Comparison of ENCODE assay signal across 1 fruit fly cellular context in genomic region chr2L:19342018-19342417, dm6.
TF ChIP-seq lines count a peak whose summit lies in the region.

No protein-coding gene starts in this region.

TF ChIP-seq in whole organism, embryonic, 481 proteins besides CTCF, POLR2A, EP300 and RAD21 (continued from another document):
- TF ChIP-seq insv (GFP tag; optimal IDR thresholded peaks at IDR 0.05; lab: Kevin White, UChicago): no peak
- no peak for TF ChIP-seq dimm (GFP tag; IDR thresholded peaks at IDR 0.05; lab: Robert Waterston, UW)
- no peak for TF ChIP-seq zen (tag; optimal IDR thresholded peaks at IDR 0.05; lab: Kevin White, UChicago)
- peak; percentile 5 to 59 for TF ChIP-seq chif (GFP tag; optimal IDR thresholded peaks at IDR 0.05; lab: Kevin White, UChicago)
- no peak for TF ChIP-seq Sry-δ (GFP tag; optimal IDR thresholded peaks at IDR 0.05; lab: Kevin White, UChicago)
- TF ChIP-seq CG31224 (GFP tag; IDR thresholded peaks at IDR 0.05; lab: Robert Waterston, UW): no peak
- no peak for TF ChIP-seq Abd-B (GFP tag; optimal IDR thresholded peaks at IDR 0.05; lab: Kevin White, UChicago)
- TF ChIP-seq gcm2 (GFP tag; optimal IDR thresholded peaks at IDR 0.05; lab: Kevin White, UChicago): no peak
- TF ChIP-seq CG4282 (GFP tag; optimal IDR thresholded peaks at IDR 0.05; lab: Kevin White, UChicago): no peak
- peak; percentile 50; the same call in 1 of the 2 replicates for TF ChIP-seq CG10959 (GFP tag; IDR thresholded peaks at IDR 0.05; lab: Robert Waterston, UW)
- TF ChIP-seq vvl (GFP tag; IDR thresholded peaks at IDR 0.05; lab: Robert Waterston, UW): peak; percentile 72
- peak; percentile 33 for TF ChIP-seq CG1602 (GFP tag; optimal IDR thresholded peaks at IDR 0.05; lab: Kevin White, UChicago)
- 0 out of 3 replicates have a peak, but pooled peaks have one; percentile 51 for TF ChIP-seq otp (GFP tag; IDR thresholded peaks at IDR 0.05; lab: Robert Waterston, UW)
- no peak for TF ChIP-seq tll (GFP tag; optimal IDR thresholded peaks at IDR 0.05; lab: Kevin White, UChicago)
- TF ChIP-seq Nf-YB (GFP tag; optimal IDR thresholded peaks at IDR 0.05; lab: Kevin White, UChicago): no peak
- TF ChIP-seq Kr (GFP tag; optimal IDR thresholded peaks at IDR 0.05; lab: Kevin White, UChicago): no peak
- TF ChIP-seq CG2202 (tag; optimal IDR thresholded peaks at IDR 0.05; lab: Kevin White, UChicago): peak; percentile 51
- no peak for TF ChIP-seq kay (GFP tag; optimal IDR thresholded peaks at IDR 0.05; lab: Kevin White, UChicago)
- no peak for TF ChIP-seq tx (GFP tag; optimal IDR thresholded peaks at IDR 0.05; lab: Kevin White, UChicago)
- TF ChIP-seq TFAM (GFP tag; optimal IDR thresholded peaks at IDR 0.05; lab: Kevin White, UChicago): no peak
- no peak for TF ChIP-seq ssp (GFP tag; IDR thresholded peaks at IDR 0.05; lab: Robert Waterston, UW)
- TF ChIP-seq fru (optimal IDR thresholded peaks at IDR 0.05; lab: Kevin White, UChicago): no peak
- TF ChIP-seq CG1024 (GFP tag; IDR thresholded peaks at IDR 0.05; lab: Robert Waterston, UW): 0 out of 2 replicates have a peak, but pooled peaks have one; percentile 16
- TF ChIP-seq YL-1 (GFP tag; optimal IDR thresholded peaks at IDR 0.05; lab: Kevin White, UChicago): no peak
- TF ChIP-seq bowl (GFP tag; IDR thresholded peaks at IDR 0.05; lab: Robert Waterston, UW): no peak
- no peak for TF ChIP-seq crol (GFP tag; IDR thresholded peaks at IDR 0.05; lab: Robert Waterston, UW)
- TF ChIP-seq CG10543 (GFP tag; optimal IDR thresholded peaks at IDR 0.05; lab: Kevin White, UChicago): no peak
- TF ChIP-seq Six4 (GFP tag; optimal IDR thresholded peaks at IDR 0.05; lab: Kevin White, UChicago): peak; percentile 46
- peak; percentile 3 for TF ChIP-seq lab (GFP tag; optimal IDR thresholded peaks at IDR 0.05; lab: Kevin White, UChicago)
- TF ChIP-seq Vsx1 (GFP tag; optimal IDR thresholded peaks at IDR 0.05; lab: Kevin White, UChicago): no peak
- TF ChIP-seq Jarid2 (GFP tag; optimal IDR thresholded peaks at IDR 0.05; lab: Kevin White, UChicago): no peak
- no peak for TF ChIP-seq ems (GFP tag; optimal IDR thresholded peaks at IDR 0.05; lab: Kevin White, UChicago)
- no peak for TF ChIP-seq CG13775 (GFP tag; optimal IDR thresholded peaks at IDR 0.05; lab: Kevin White, UChicago)
- peak; percentile 13; the same call in 1 of the 3 replicates for TF ChIP-seq CG7357 (GFP tag; IDR thresholded peaks at IDR 0.05; lab: Robert Waterston, UW)
- no peak for TF ChIP-seq CG17385 (GFP tag; optimal IDR thresholded peaks at IDR 0.05; lab: Kevin White, UChicago)
- peak; percentile 67 for TF ChIP-seq gsb-n (tag; optimal IDR thresholded peaks at IDR 0.05; lab: Kevin White, UChicago)
- no peak for TF ChIP-seq Dip3 (GFP tag; optimal IDR thresholded peaks at IDR 0.05; lab: Kevin White, UChicago)
- TF ChIP-seq Spps (tag; optimal IDR thresholded peaks at IDR 0.05; lab: Kevin White, UChicago): peak; percentile 55
- no peak for TF ChIP-seq Dp (GFP tag; optimal IDR thresholded peaks at IDR 0.05; lab: Kevin White, UChicago)
- TF ChIP-seq tup (GFP tag; optimal IDR thresholded peaks at IDR 0.05; lab: Kevin White, UChicago): no peak
- TF ChIP-seq CG6765 (GFP tag; optimal IDR thresholded peaks at IDR 0.05; lab: Kevin White, UChicago): no peak
- TF ChIP-seq Gsc (GFP tag; IDR thresholded peaks at IDR 0.05; lab: Robert Waterston, UW): no peak
- peak; percentile 4 for TF ChIP-seq Atf3 (GFP tag; optimal IDR thresholded peaks at IDR 0.05; lab: Kevin White, UChicago)
- no peak for TF ChIP-seq CG17912 (GFP tag; optimal IDR thresholded peaks at IDR 0.05; lab: Kevin White, UChicago)
- no peak for TF ChIP-seq Gug (GFP tag; IDR thresholded peaks at IDR 0.05; lab: Robert Waterston, UW)
- no peak for TF ChIP-seq Dad (GFP tag; optimal IDR thresholded peaks at IDR 0.05; lab: Kevin White, UChicago)
- TF ChIP-seq Med (GFP tag; lab: Kevin White, UChicago): peak; percentile 67
- TF ChIP-seq CG2116 (GFP tag; optimal IDR thresholded peaks at IDR 0.05; lab: Kevin White, UChicago): no peak
- TF ChIP-seq CG11085 (GFP tag; IDR thresholded peaks at IDR 0.05; lab: Robert Waterston, UW): no peak
- no peak for TF ChIP-seq dm (GFP tag; optimal IDR thresholded peaks at IDR 0.05; lab: Kevin White, UChicago)
- TF ChIP-seq hth (optimal IDR thresholded peaks at IDR 0.05; lab: Kevin White, UChicago): no peak
- TF ChIP-seq CG4820 (GFP tag; optimal IDR thresholded peaks at IDR 0.05; lab: Kevin White, UChicago): peak; percentile 8
- TF ChIP-seq Atf-2 (GFP tag; optimal IDR thresholded peaks at IDR 0.05; lab: Kevin White, UChicago): peak; percentile 28
- 0 out of 2 replicates have a peak, but pooled peaks have one; percentile 13 for TF ChIP-seq esg (GFP tag; conservative IDR thresholded peaks at IDR 0.05; lab: Robert Waterston, UW)
- peak; percentile 70 for TF ChIP-seq CG4424 (GFP tag; optimal IDR thresholded peaks at IDR 0.05; lab: Kevin White, UChicago)
- TF ChIP-seq unpg (GFP tag; optimal IDR thresholded peaks at IDR 0.05; lab: Kevin White, UChicago): peak; percentile 68
- TF ChIP-seq phol (tag; optimal IDR thresholded peaks at IDR 0.05; lab: Kevin White, UChicago): peak; percentile 68
- TF ChIP-seq Mrtf (GFP tag; IDR thresholded peaks at IDR 0.05; lab: Robert Waterston, UW): no peak
- no peak for TF ChIP-seq CG14441 (GFP tag; IDR thresholded peaks at IDR 0.05; lab: Robert Waterston, UW)
- peak; percentile 84 for TF ChIP-seq CG11504 (tag; optimal IDR thresholded peaks at IDR 0.05; lab: Kevin White, UChicago)
- TF ChIP-seq Trl (optimal IDR thresholded peaks at IDR 0.05; lab: Kevin White, UChicago): no peak
- TF ChIP-seq Trl (GFP tag; optimal IDR thresholded peaks at IDR 0.05; lab: Kevin White, UChicago): no peak
- no peak for TF ChIP-seq Deaf1 (tag; optimal IDR thresholded peaks at IDR 0.05; lab: Kevin White, UChicago)
- no peak for TF ChIP-seq so (GFP tag; IDR thresholded peaks at IDR 0.05; lab: Robert Waterston, UW)
- no peak for TF ChIP-seq zfh2 (GFP tag; optimal IDR thresholded peaks at IDR 0.05; lab: Kevin White, UChicago)
- TF ChIP-seq ATbp (GFP tag; optimal IDR thresholded peaks at IDR 0.05; lab: Kevin White, UChicago): peak; percentile 28
- TF ChIP-seq Hr78 (GFP tag; optimal IDR thresholded peaks at IDR 0.05; lab: Kevin White, UChicago): no peak
- TF ChIP-seq sna (GFP tag; IDR thresholded peaks at IDR 0.05; lab: Robert Waterston, UW; ENCODE audit: partially characterized antibody): no peak
- no peak for TF ChIP-seq CG43689 (GFP tag; IDR thresholded peaks at IDR 0.05; lab: Robert Waterston, UW)
